Fruit fly (Drosophila melanogaster): ENCODE results near the gene CG3330.

The CG3330 gene

DNA sequence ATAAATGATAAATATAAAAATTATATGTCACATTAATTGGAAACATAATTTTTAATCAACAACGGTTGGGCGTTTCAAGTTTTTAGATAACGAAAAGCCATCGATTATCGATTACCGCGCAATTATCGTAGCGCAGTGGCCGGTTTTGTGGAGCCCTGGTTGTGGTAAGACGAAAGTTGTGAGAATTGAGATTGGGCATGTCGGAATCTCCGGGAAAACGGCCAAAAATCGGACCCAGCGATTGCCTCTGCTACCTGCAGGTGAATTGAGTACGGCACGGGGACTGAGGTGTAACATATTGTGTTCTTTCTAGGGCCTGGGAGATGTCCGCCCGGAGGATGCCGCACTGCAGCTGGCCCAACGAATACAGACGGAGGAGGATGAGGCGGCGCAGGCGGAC is 47.0 kb downstream of the CG3330 start, which contains the start of gene CG3368 (continued):
- TF ChIP-seq CG42726 (GFP tag; IDR thresholded peaks at IDR 0.05; ENCODE audit: partially characterized antibody) (0 out of 2 replicates have a peak, but pooled peaks have one; percentile 41), Dp (GFP tag; optimal IDR thresholded peaks at IDR 0.05) (peak; percentile 59), exex (tag; optimal IDR thresholded peaks at IDR 0.05) (peak; percentile 20), Med (GFP tag) (peak; percentile 61), Sry-δ (GFP tag; optimal IDR thresholded peaks at IDR 0.05) (peak; percentile 34), nau (GFP tag; optimal IDR thresholded peaks at IDR 0.05) (no peak), CG10267 (tag; optimal IDR thresholded peaks at IDR 0.05) (no peak), MESR4 (GFP tag; optimal IDR thresholded peaks at IDR 0.05) (peak; percentile 55), Dll (GFP tag; IDR thresholded peaks at IDR 0.05; ENCODE audit: partially characterized antibody) (peak; percentile 65), CG15479 (GFP tag; optimal IDR thresholded peaks at IDR 0.05) (no peak), CG10543 (GFP tag; optimal IDR thresholded peaks at IDR 0.05) (no peak), ranshi (GFP tag; IDR thresholded peaks at IDR 0.05) (no peak), Atf-2 (GFP tag; optimal IDR thresholded peaks at IDR 0.05) (no peak), ato (GFP tag; IDR thresholded peaks at IDR 0.05; ENCODE audit: partially characterized antibody) (peak; percentile 61; the same call in 1 of the 2 replicates), CG2199 (GFP tag; IDR thresholded peaks at IDR 0.05) (no peak), mirr (GFP tag; optimal IDR thresholded peaks at IDR 0.05) (no peak), CG6791 (GFP tag; IDR thresholded peaks at IDR 0.05; ENCODE audit: partially characterized antibody) (peak; percentile 73), CHES-1-like (GFP tag; optimal IDR thresholded peaks at IDR 0.05) (no peak), Myb (GFP tag; optimal IDR thresholded peaks at IDR 0.05) (peak; percentile 73), lab (GFP tag; optimal IDR thresholded peaks at IDR 0.05) (no peak), Scr (GFP tag; IDR thresholded peaks at IDR 0.05; ENCODE audit: partially characterized antibody) (peak; percentile 71), CG30403 (GFP tag; optimal IDR thresholded peaks at IDR 0.05) (no peak), stwl (tag; optimal IDR thresholded peaks at IDR 0.05) (peak; percentile 65), CG4424 (GFP tag; optimal IDR thresholded peaks at IDR 0.05) (no peak), E2f2 (GFP tag; IDR thresholded peaks at IDR 0.05) (peak; percentile 66), CG4617 (GFP tag; optimal IDR thresholded peaks at IDR 0.05; ENCODE audit: borderline replicate concordance) (peak; percentile 18), knrl (GFP tag; IDR thresholded peaks at IDR 0.05; ENCODE audit: partially characterized antibody) (peak; percentile 46), CG17186 (GFP tag; optimal IDR thresholded peaks at IDR 0.05) (peak; percentile 57), B-H2 (GFP tag; optimal IDR thresholded peaks at IDR 0.05) (peak; percentile 27), Lhr (GFP tag; optimal IDR thresholded peaks at IDR 0.05) (no peak), HLH4C (GFP tag; IDR thresholded peaks at IDR 0.05; ENCODE audit: partially characterized antibody) (peak; percentile 86), CG7928 (GFP tag; optimal IDR thresholded peaks at IDR 0.05) (peak; percentile 93), crol (GFP tag; IDR thresholded peaks at IDR 0.05) (0 out of 2 replicates have a peak, but pooled peaks have one; percentile 16), CG17361 (GFP tag; IDR thresholded peaks at IDR 0.05) (no peak), ttk (GFP tag; IDR thresholded peaks at IDR 0.05) (no peak), Doc3 (GFP tag; IDR thresholded peaks at IDR 0.05; ENCODE audit: partially characterized antibody) (peak; percentile 24; the same call in 1 of the 3 replicates), amos (GFP tag; IDR thresholded peaks at IDR 0.05; ENCODE audit: partially characterized antibody) (peak; percentile 57; the same call in 1 of the 2 replicates), seq (GFP tag; IDR thresholded peaks at IDR 0.05) (no peak), mam (GFP tag; optimal IDR thresholded peaks at IDR 0.05) (no peak), pzg (GFP tag; optimal IDR thresholded peaks at IDR 0.05) (peak; percentile 49), Aef1 (GFP tag; IDR thresholded peaks at IDR 0.05) (no peak), wor (GFP tag; IDR thresholded peaks at IDR 0.05) (no peak), YL-1 (GFP tag; optimal IDR thresholded peaks at IDR 0.05) (peak; percentile 60), nerfin-2 (GFP tag; IDR thresholded peaks at IDR 0.05; ENCODE audit: partially characterized antibody) (peak; percentile 84), CG14710 (tag; optimal IDR thresholded peaks at IDR 0.05) (peak; percentile 11)

Data from whole organism, embryonic.